Worm (Caenorhabditis elegans): ENCODE results near the gene apc-10.

The apc-10 gene

DNA sequence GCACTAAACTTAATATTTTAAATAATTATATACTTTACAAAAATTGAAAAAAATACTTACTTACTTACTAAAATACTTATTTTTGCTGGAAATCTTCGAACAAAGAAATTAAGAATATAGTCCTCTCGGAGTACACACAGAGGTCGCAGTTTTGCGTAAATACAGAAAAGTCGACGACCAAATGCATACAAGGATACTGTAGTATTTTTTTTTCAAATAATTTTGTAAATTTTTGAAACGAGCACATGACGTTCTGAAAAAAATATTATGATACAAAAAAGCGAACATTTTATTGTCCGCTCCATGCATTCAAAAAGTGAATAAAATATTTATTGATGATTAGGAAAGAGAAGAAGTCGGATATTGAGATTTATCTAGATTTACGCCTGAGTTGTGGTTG lies at the start of gene apc-10:
TSS of gene apc-10 (minus strand) at position 101 of the 400 bp plus-strand sequence.
- TF ChIP-seq T22C8.4 (GFP tag; IDR thresholded peaks at IDR 0.05) (no peak), ztf-23 (GFP tag; IDR thresholded peaks at IDR 0.05) (no peak), flt-1 (GFP tag; IDR thresholded peaks at IDR 0.05) (no peak), ztf-29 (GFP tag; IDR thresholded peaks at IDR 0.05) (no peak), tab-1 (GFP tag; IDR thresholded peaks at IDR 0.05) (no peak), klf-2 (GFP tag; conservative IDR thresholded peaks at IDR 0.05) (no peak), med-1 (GFP tag; optimal IDR thresholded peaks at IDR 0.05; ENCODE audit: insufficient read depth) (no peak), ref-1 (GFP tag; conservative IDR thresholded peaks at IDR 0.05) (no peak), cog-1 (tag; optimal IDR thresholded peaks at IDR 0.05) (no peak)

DNA sequence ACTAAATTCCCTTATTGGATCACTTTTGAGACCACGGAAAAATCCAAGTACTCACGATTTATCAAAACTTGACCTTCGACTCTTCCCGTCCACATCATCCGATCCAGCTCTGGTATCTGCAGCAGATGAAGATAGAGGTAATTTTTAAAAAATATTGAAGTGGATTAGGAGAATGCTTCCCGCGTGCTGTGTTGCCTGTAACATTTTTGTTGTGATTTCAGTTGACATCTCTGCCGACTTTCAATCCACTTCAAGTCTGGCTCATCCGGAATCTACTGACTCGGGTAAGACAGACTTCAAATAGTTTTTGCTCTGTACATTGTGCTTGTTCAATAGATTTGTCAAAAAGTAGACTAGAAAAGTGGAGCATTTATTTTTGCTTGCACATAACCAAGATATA lies 49.3 kb upstream of the apc-10 start:
- no peak for TF ChIP-seq ztf-29 (GFP tag; IDR thresholded peaks at IDR 0.05)
- no peak for TF ChIP-seq cog-1 (tag; optimal IDR thresholded peaks at IDR 0.05)
- TF ChIP-seq flt-1 (GFP tag; IDR thresholded peaks at IDR 0.05) = no peak
- TF ChIP-seq T22C8.4 (GFP tag; IDR thresholded peaks at IDR 0.05) = no peak
- TF ChIP-seq ref-1 (GFP tag; conservative IDR thresholded peaks at IDR 0.05) = no peak
- TF ChIP-seq tab-1 (GFP tag; IDR thresholded peaks at IDR 0.05) = no peak

DNA sequence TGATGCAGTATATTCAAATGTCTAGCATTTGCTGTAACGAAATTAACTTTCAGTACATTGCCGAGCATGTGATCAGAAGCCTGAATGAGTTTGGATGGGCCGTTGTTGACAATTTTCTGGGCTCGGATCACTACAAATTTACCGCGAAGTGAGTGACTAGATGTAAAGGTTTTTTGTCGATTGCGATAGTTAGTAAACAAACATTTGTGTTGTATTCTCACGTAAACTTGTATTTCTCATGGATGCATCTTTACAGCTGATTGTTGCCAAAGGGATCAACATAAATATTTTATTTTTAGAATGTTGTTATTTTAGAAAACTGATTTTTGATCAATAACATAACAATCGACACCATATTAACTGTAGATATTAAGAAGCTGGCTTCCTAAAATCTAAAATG lies 47.9 kb upstream of the apc-10 start:
- TF ChIP-seq ref-1 (GFP tag; conservative IDR thresholded peaks at IDR 0.05) (no peak), cog-1 (tag; optimal IDR thresholded peaks at IDR 0.05) (no peak), flt-1 (GFP tag; IDR thresholded peaks at IDR 0.05) (no peak), tab-1 (GFP tag; IDR thresholded peaks at IDR 0.05) (no peak), med-1 (GFP tag; optimal IDR thresholded peaks at IDR 0.05; ENCODE audit: insufficient read depth) (no peak), T22C8.4 (GFP tag; IDR thresholded peaks at IDR 0.05) (no peak), ztf-29 (GFP tag; IDR thresholded peaks at IDR 0.05) (no peak)

DNA sequence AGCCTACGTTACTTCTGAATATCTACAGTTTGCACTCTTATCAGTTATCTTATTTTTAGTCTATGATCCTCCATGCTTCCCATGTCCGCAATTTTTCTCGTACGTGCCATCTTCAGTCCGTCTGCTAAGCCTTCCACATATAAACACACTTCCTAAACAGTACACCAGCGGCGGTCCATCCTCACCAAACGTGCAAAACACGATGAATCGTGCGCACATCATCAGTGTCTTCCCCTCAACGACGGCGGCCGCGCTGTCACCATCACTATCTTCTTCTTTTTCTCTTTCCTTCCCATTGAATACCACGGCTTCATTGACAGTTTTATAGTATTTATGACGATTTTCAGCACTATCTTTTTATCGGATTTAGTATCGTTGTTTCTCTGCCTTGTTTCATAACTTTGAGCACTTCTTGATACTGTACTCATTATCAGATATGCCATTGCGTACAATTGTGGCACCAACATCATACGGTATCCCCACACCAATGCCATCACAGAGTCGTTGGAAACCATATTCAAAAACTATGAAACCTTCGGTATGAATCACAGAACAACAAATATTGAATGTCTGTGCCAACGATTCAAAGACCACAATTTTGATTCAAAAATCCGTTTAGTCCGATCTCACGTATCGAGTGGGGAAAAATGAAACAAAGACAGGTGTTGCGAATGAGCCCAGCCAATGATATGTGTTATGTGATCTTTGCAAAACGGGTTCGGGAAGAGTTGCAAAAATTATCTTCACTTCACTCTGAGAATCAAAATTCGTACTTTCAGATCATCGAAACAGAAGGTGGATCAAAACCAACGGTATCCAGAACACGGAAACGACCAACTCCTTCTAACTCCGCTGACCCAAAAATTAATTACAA lies 47.0 kb upstream of the apc-10 start:
- no peak for TF ChIP-seq T22C8.4 (GFP tag; IDR thresholded peaks at IDR 0.05)
- TF ChIP-seq tab-1 (GFP tag; IDR thresholded peaks at IDR 0.05) = no peak
- TF ChIP-seq ztf-23 (GFP tag; IDR thresholded peaks at IDR 0.05) = no peak
- no peak for TF ChIP-seq med-1 (GFP tag; optimal IDR thresholded peaks at IDR 0.05; ENCODE audit: insufficient read depth)
- no peak for TF ChIP-seq cog-1 (tag; optimal IDR thresholded peaks at IDR 0.05)
- no peak for TF ChIP-seq ztf-29 (GFP tag; IDR thresholded peaks at IDR 0.05)
- TF ChIP-seq klf-2 (GFP tag; conservative IDR thresholded peaks at IDR 0.05) = no peak
- TF ChIP-seq flt-1 (GFP tag; IDR thresholded peaks at IDR 0.05) = no peak
- no peak for TF ChIP-seq ref-1 (GFP tag; conservative IDR thresholded peaks at IDR 0.05)

DNA sequence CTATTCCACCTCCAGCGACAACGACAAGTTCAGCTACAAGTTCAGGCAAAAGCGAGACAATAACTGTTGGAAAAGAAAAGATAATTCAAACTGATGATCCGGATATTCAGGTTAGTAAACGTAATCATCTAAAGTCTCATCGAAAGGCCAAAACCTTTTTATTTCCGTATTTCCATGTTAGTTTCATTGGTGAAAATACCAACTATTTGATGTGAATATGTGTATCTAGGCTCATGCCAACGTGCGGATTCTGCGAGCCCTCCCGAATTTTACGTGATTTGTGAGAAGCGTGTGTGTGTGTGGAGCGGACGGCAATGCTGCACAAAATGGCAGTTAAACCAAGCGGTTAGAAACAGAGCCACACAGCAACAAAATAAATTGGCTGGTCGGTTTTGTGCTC lies 44.9 kb upstream of the apc-10 start:
- TF ChIP-seq cog-1 (tag; optimal IDR thresholded peaks at IDR 0.05) = no peak
- no peak for TF ChIP-seq ref-1 (GFP tag; conservative IDR thresholded peaks at IDR 0.05)
- no peak for TF ChIP-seq tab-1 (GFP tag; IDR thresholded peaks at IDR 0.05)
- no peak for TF ChIP-seq klf-2 (GFP tag; conservative IDR thresholded peaks at IDR 0.05)
- TF ChIP-seq med-1 (GFP tag; optimal IDR thresholded peaks at IDR 0.05; ENCODE audit: insufficient read depth) = no peak
- no peak for TF ChIP-seq ztf-23 (GFP tag; IDR thresholded peaks at IDR 0.05)
- no peak for TF ChIP-seq ztf-29 (GFP tag; IDR thresholded peaks at IDR 0.05)
- TF ChIP-seq flt-1 (GFP tag; IDR thresholded peaks at IDR 0.05) = no peak
- TF ChIP-seq T22C8.4 (GFP tag; IDR thresholded peaks at IDR 0.05) = no peak

DNA sequence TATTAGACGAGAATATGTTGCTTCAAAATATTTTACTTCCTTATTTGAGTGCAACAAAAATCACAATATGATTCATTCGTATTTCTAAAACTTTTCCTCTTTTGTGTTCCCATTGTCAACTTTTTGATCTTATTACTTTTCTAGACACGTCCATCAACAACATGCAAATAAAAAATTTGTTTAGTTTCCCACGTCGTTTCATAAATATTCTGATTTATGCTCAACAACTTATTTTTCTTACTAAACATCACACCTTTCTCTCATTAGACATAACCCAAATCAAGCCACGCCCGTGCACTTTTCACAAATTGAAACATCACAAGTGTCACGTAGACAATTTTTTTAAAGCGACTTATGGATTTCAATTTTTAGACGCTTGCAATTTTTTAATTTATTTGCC lies 43.7 kb upstream of the apc-10 start:
- TF ChIP-seq cog-1 (tag; optimal IDR thresholded peaks at IDR 0.05) (no peak), ref-1 (GFP tag; conservative IDR thresholded peaks at IDR 0.05) (no peak), T22C8.4 (GFP tag; IDR thresholded peaks at IDR 0.05) (no peak), ztf-23 (GFP tag; IDR thresholded peaks at IDR 0.05) (no peak)

DNA sequence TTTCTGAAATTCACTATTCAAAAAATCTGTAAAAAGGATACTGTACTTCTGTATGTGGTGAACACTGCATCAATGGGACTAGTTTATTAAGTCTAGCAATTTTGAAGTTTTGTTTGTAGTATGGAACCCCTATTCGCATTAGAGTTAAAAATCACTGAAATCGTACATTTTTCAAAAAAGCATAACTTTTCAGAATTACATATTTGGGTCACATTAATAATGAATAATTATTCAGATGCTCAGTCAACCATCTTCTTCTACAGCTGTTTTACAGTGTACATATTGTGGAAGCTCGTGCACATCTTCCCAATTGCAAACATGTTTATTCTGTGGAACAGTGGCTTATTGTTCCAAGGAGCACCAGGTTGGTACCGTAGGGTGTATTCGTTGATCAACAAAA lies 42.6 kb upstream of the apc-10 start:
- no peak for TF ChIP-seq cog-1 (tag; optimal IDR thresholded peaks at IDR 0.05)
- TF ChIP-seq klf-2 (GFP tag; conservative IDR thresholded peaks at IDR 0.05) = no peak
- no peak for TF ChIP-seq ref-1 (GFP tag; conservative IDR thresholded peaks at IDR 0.05)
- no peak for TF ChIP-seq tab-1 (GFP tag; IDR thresholded peaks at IDR 0.05)
- no peak for TF ChIP-seq ztf-23 (GFP tag; IDR thresholded peaks at IDR 0.05)
- no peak for TF ChIP-seq ztf-29 (GFP tag; IDR thresholded peaks at IDR 0.05)
- no peak for TF ChIP-seq med-1 (GFP tag; optimal IDR thresholded peaks at IDR 0.05; ENCODE audit: insufficient read depth)
- TF ChIP-seq T22C8.4 (GFP tag; IDR thresholded peaks at IDR 0.05) = no peak
- no peak for TF ChIP-seq flt-1 (GFP tag; IDR thresholded peaks at IDR 0.05)

DNA sequence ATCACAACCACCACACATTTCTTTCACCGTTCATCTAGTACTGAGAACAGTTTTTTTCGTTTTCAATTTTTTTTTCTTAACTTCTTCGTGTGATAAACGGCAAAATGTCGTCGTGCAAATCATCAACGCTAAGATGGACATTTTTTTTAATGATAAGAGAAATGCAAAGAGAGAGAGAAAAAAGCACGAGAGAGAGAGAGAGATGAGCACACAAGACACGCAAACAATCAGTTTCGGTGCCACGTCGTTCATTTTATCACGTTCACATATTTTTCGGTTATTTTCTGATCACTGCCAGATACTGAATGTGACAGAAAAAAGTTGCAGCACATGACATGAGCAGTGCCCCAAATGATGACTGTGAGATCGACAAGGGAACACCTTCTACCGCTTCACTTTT lies 42.0 kb upstream of the apc-10 start, which contains the start of gene egl-9:
TSS of gene egl-9 (plus strand) at position 328 of the 400 bp plus-strand sequence.
- no peak for TF ChIP-seq cog-1 (tag; optimal IDR thresholded peaks at IDR 0.05)
- no peak for TF ChIP-seq med-1 (GFP tag; optimal IDR thresholded peaks at IDR 0.05; ENCODE audit: insufficient read depth)
- TF ChIP-seq T22C8.4 (GFP tag; IDR thresholded peaks at IDR 0.05) = no peak
- TF ChIP-seq ztf-23 (GFP tag; IDR thresholded peaks at IDR 0.05) = no peak
- TF ChIP-seq tab-1 (GFP tag; IDR thresholded peaks at IDR 0.05) = no peak
- no peak for TF ChIP-seq ztf-29 (GFP tag; IDR thresholded peaks at IDR 0.05)
- no peak for TF ChIP-seq klf-2 (GFP tag; conservative IDR thresholded peaks at IDR 0.05)
- TF ChIP-seq ref-1 (GFP tag; conservative IDR thresholded peaks at IDR 0.05) = no peak
- no peak for TF ChIP-seq flt-1 (GFP tag; IDR thresholded peaks at IDR 0.05)

DNA sequence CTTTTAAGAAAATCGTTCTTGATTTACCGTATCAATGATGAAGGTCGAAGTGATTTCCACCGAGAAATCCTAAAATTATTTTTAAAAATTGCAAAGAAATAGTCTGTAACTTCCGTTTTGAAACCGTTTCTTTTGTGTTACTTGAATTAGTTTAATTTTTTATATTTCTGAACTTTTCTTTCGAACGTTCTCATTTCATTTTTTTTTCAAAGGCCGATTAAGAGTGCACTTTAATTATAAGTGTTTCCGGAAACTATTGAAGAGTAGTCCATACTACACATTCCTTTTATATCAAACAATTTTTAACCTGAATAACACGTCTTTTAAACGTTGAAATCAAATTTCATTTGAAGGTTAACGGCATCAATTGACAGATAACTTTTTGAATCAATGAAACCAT lies 41.5 kb upstream of the apc-10 start:
- no peak for TF ChIP-seq flt-1 (GFP tag; IDR thresholded peaks at IDR 0.05)
- no peak for TF ChIP-seq med-1 (GFP tag; optimal IDR thresholded peaks at IDR 0.05; ENCODE audit: insufficient read depth)
- no peak for TF ChIP-seq T22C8.4 (GFP tag; IDR thresholded peaks at IDR 0.05)
- no peak for TF ChIP-seq tab-1 (GFP tag; IDR thresholded peaks at IDR 0.05)
- TF ChIP-seq ztf-23 (GFP tag; IDR thresholded peaks at IDR 0.05) = no peak
- TF ChIP-seq klf-2 (GFP tag; conservative IDR thresholded peaks at IDR 0.05) = no peak
- TF ChIP-seq ztf-29 (GFP tag; IDR thresholded peaks at IDR 0.05) = no peak
- no peak for TF ChIP-seq ref-1 (GFP tag; conservative IDR thresholded peaks at IDR 0.05)
- TF ChIP-seq cog-1 (tag; optimal IDR thresholded peaks at IDR 0.05) = no peak
